Fruit fly (Drosophila melanogaster) whole organism, embryonic: ENCODE results near the gene spg.

Experiments used
- CG11456 ChIP-seq: fragments of 200-800 bp; sonication (Bioruptor generic); IDR thresholded peaks from 3 replicates; pipeline ENCODE4 v1.3.6; 2022; ENCODE audit warnings: missing biosample characterization, missing genetic modification characterization
- CG11504 ChIP-seq: fragments of 200-800 bp; sonication (Bioruptor generic); optimal IDR thresholded peaks from 3 replicates; lab custom pipeline; 2019; ENCODE audit warnings: missing biosample characterization, mild to moderate bottlenecking, missing genetic modification characterization, moderate library complexity
- CG11696 ChIP-seq: fragments of 200-800 bp; sonication (Bioruptor generic); IDR thresholded peaks from 2 replicates; pipeline ENCODE4 v1.3.6; 2022; ENCODE audit warnings: missing biosample characterization, missing genetic modification characterization
- CG12236 ChIP-seq: fragments of 200-800 bp; sonication (Bioruptor generic); optimal IDR thresholded peaks from 2 replicates; lab custom pipeline; 2016; ENCODE audit warnings: missing biosample characterization, missing genetic modification characterization
- CG13123 ChIP-seq: fragments of 200-800 bp; sonication (Bioruptor generic); optimal IDR thresholded peaks from 2 replicates; lab custom pipeline; 2016; ENCODE audit warnings: missing biosample characterization, missing genetic modification characterization
- CG17359 ChIP-seq: fragments of 200-800 bp; sonication (Bioruptor generic); optimal IDR thresholded peaks from 3 replicates; lab custom pipeline; 2018; ENCODE audit warnings: missing biosample characterization, mild to moderate bottlenecking, missing genetic modification characterization, moderate library complexity
- CG17385 ChIP-seq: fragments of 200-800 bp; sonication (Bioruptor generic); optimal IDR thresholded peaks from 3 replicates; lab custom pipeline; 2018; ENCODE audit warnings: missing biosample characterization, mild to moderate bottlenecking, missing genetic modification characterization
- CG17912 ChIP-seq: fragments of 200-800 bp; sonication (Bioruptor generic); optimal IDR thresholded peaks from 2 replicates; lab custom pipeline; 2018; ENCODE audit warnings: missing biosample characterization, mild to moderate bottlenecking, missing genetic modification characterization
- CG31224 ChIP-seq: fragments of 200-800 bp; sonication (Bioruptor generic); IDR thresholded peaks from 2 replicates; pipeline ENCODE4 v1.3.6; 2022; ENCODE audit warnings: missing biosample characterization, missing genetic modification characterization
- CG31441 ChIP-seq: fragments of 200-800 bp; sonication (Bioruptor generic); IDR thresholded peaks from 2 replicates; pipeline ENCODE4 v1.3.6; 2022; ENCODE audit warnings: missing biosample characterization, missing genetic modification characterization
- CG4707 ChIP-seq: fragments of 200-800 bp; sonication (Bioruptor generic); optimal IDR thresholded peaks from 2 replicates; lab custom pipeline; 2018; ENCODE audit warnings: missing biosample characterization, mild to moderate bottlenecking, missing genetic modification characterization, moderate library complexity
- CG7963 ChIP-seq: fragments of 200-800 bp; sonication (Bioruptor generic); IDR thresholded peaks from 3 replicates; pipeline ENCODE4 v1.3.6; 2022; ENCODE audit warnings: missing biosample characterization, missing genetic modification characterization; ENCODE audit not compliant: partially characterized antibody
- CG8924 ChIP-seq: fragments of 200-800 bp; optimal IDR thresholded peaks from 3 replicates; lab custom pipeline; 2019; ENCODE audit warnings: missing biosample characterization, mild to moderate bottlenecking, missing genetic modification characterization, moderate library complexity
- CG9727 ChIP-seq: fragments of 200-800 bp; sonication (Bioruptor generic); optimal IDR thresholded peaks from 3 replicates; lab custom pipeline; 2017; ENCODE audit warnings: missing biosample characterization, mild to moderate bottlenecking, missing genetic modification characterization
- CHES-1-like ChIP-seq: fragments of 200-800 bp; sonication (Bioruptor generic); optimal IDR thresholded peaks from 2 replicates; lab custom pipeline; 2016; ENCODE audit warnings: missing biosample characterization, missing genetic modification characterization
- CoRest ChIP-seq: fragments of 200-800 bp; sonication (Bioruptor generic); optimal IDR thresholded peaks from 3 replicates; lab custom pipeline; 2018; ENCODE audit warnings: missing biosample characterization, mild to moderate bottlenecking, missing genetic modification characterization, moderate library complexity
- Doc2 ChIP-seq: fragments of 200-800 bp; sonication (Bioruptor generic); IDR thresholded peaks from 2 replicates; pipeline ENCODE4 v1.3.6; 2022; ENCODE audit warnings: missing biosample characterization, missing genetic modification characterization
- Doc3 ChIP-seq: fragments of 200-800 bp; sonication (Bioruptor generic); IDR thresholded peaks from 3 replicates; pipeline ENCODE4 v1.3.6; 2022; ENCODE audit warnings: missing biosample characterization, missing genetic modification characterization; ENCODE audit not compliant: partially characterized antibody
- Eip74EF ChIP-seq, 2 experiments: fragments of 200-800 bp in 1 of 2; fragments of >200 bp in 1 of 2; sonication (Bioruptor generic) in 1 of 2; optimal IDR thresholded peaks; 2 replicates each; lab custom pipeline; 2017 to 2019; ENCODE audit warnings: missing biosample characterization in 2 of 2, missing genetic modification characterization in 2 of 2, mild to moderate bottlenecking in 1 of 2, moderate library complexity in 1 of 2
- Gsc ChIP-seq: fragments of 200-800 bp; sonication (Bioruptor generic); IDR thresholded peaks from 2 replicates; pipeline ENCODE4 v1.3.6; 2022; ENCODE audit warnings: missing biosample characterization, missing genetic modification characterization
- HLH4C ChIP-seq: fragments of 200-800 bp; sonication (Bioruptor generic); IDR thresholded peaks from 3 replicates; pipeline ENCODE4 v1.3.6; 2022; ENCODE audit warnings: missing biosample characterization, missing genetic modification characterization; ENCODE audit not compliant: partially characterized antibody
- HLHmδ ChIP-seq: fragments of 200-800 bp; sonication (Bioruptor generic); optimal IDR thresholded peaks from 2 replicates; lab custom pipeline; 2018; ENCODE audit warnings: missing biosample characterization, mild to moderate bottlenecking, missing genetic modification characterization, moderate library complexity
- Hand ChIP-seq: fragments of 200-800 bp; sonication (Bioruptor generic); optimal IDR thresholded peaks from 2 replicates; lab custom pipeline; 2017; ENCODE audit warnings: mild to moderate bottlenecking, missing biosample characterization, missing genetic modification reagents, missing genetic modification characterization
- Hsf ChIP-seq: fragments of 200-800 bp; sonication (Bioruptor generic); optimal IDR thresholded peaks from 3 replicates; lab custom pipeline; 2016; ENCODE audit warnings: missing biosample characterization, missing genetic modification characterization
- Kr ChIP-seq: fragments of 200-800 bp; sonication (Bioruptor generic); optimal IDR thresholded peaks from 2 replicates; lab custom pipeline; 2017; ENCODE audit warnings: missing biosample characterization, mild to moderate bottlenecking, missing genetic modification characterization
- Myb ChIP-seq: fragments of 200-800 bp; sonication (Bioruptor generic); optimal IDR thresholded peaks from 2 replicates; lab custom pipeline; 2016; ENCODE audit warnings: missing biosample characterization, missing genetic modification characterization
- NK7.1 ChIP-seq: fragments of 200-800 bp; sonication (Bioruptor generic); optimal IDR thresholded peaks from 3 replicates; lab custom pipeline; 2016; ENCODE audit warnings: missing biosample characterization, missing genetic modification characterization
- Rfx ChIP-seq: fragments of 200-800 bp; sonication (Bioruptor generic); IDR thresholded peaks from 2 replicates; pipeline ENCODE4 v1.3.6; 2022; ENCODE audit warnings: missing biosample characterization, missing genetic modification characterization
- Sin3A ChIP-seq: fragments of >200 bp; optimal IDR thresholded peaks from 2 replicates; lab custom pipeline; 2018
- Sox102F ChIP-seq: fragments of 200-800 bp; sonication (Bioruptor generic); optimal IDR thresholded peaks from 2 replicates; lab custom pipeline; 2018; ENCODE audit warnings: missing biosample characterization, mild to moderate bottlenecking, missing genetic modification characterization, moderate library complexity
- Ssrp ChIP-seq: fragments of 200-800 bp; sonication (Bioruptor generic); optimal IDR thresholded peaks from 2 replicates; lab custom pipeline; 2018; ENCODE audit warnings: missing biosample characterization, mild to moderate bottlenecking, missing genetic modification characterization, moderate library complexity
- bbx ChIP-seq: fragments of 200-800 bp; sonication (Bioruptor generic); IDR thresholded peaks from 2 replicates; pipeline ENCODE4 v1.3.6; 2022; ENCODE audit warnings: missing biosample characterization, missing genetic modification characterization; ENCODE audit not compliant: partially characterized antibody
- chm ChIP-seq: fragments of 200-800 bp; sonication (Bioruptor generic); IDR thresholded peaks from 2 replicates; pipeline ENCODE4 v1.3.6; 2022; ENCODE audit warnings: missing biosample characterization, missing genetic modification characterization
- croc ChIP-seq: fragments of 200-800 bp; sonication (Bioruptor generic); conservative IDR thresholded peaks from 3 replicates; pipeline ENCODE4 v1.3.6; 2022; ENCODE audit warnings: missing biosample characterization, missing genetic modification characterization
- da ChIP-seq: fragments of 200-800 bp; sonication (Bioruptor generic); optimal IDR thresholded peaks from 2 replicates; lab custom pipeline; 2016; ENCODE audit warnings: missing biosample characterization, missing genetic modification characterization
- disco-r ChIP-seq: fragments of 200-800 bp; sonication (Bioruptor generic); optimal IDR thresholded peaks from 2 replicates; lab custom pipeline; 2016; ENCODE audit warnings: missing biosample characterization, missing genetic modification characterization
- eve ChIP-seq, 2 experiments: fragments of >200 bp; optimal IDR thresholded peaks; 2 replicates each; lab custom pipeline; 2017; ENCODE audit warnings: missing biosample characterization in 2 of 2, missing genetic modification characterization in 2 of 2
- gsb ChIP-seq: fragments of 200-800 bp; sonication (Bioruptor generic); IDR thresholded peaks from 2 replicates; pipeline ENCODE4 v1.3.6; 2022; ENCODE audit warnings: missing biosample characterization, missing genetic modification characterization
- insv ChIP-seq, 2 experiments: fragments of 200-800 bp; sonication (Bioruptor generic); optimal IDR thresholded peaks; 3 replicates each; lab custom pipeline; 2016 to 2018; ENCODE audit warnings: missing biosample characterization in 2 of 2, missing genetic modification characterization in 2 of 2
- jing ChIP-seq: fragments of 200-800 bp; sonication (Bioruptor generic); optimal IDR thresholded peaks from 2 replicates; lab custom pipeline; 2018; ENCODE audit warnings: missing biosample characterization, mild to moderate bottlenecking, missing genetic modification characterization
- kah ChIP-seq: fragments of 200-800 bp; sonication (Bioruptor generic); optimal IDR thresholded peaks from 2 replicates; lab custom pipeline; 2018; ENCODE audit warnings: missing biosample characterization, mild to moderate bottlenecking, missing genetic modification characterization
- otp ChIP-seq: fragments of 200-800 bp; sonication (Bioruptor generic); IDR thresholded peaks from 3 replicates; pipeline ENCODE4, ENCODE4 v1.3.6; 2022; ENCODE audit warnings: missing biosample characterization, missing genetic modification characterization
- ro ChIP-seq: fragments of 200-800 bp; sonication (Bioruptor generic); IDR thresholded peaks from 2 replicates; pipeline ENCODE4 v1.3.6; 2022; ENCODE audit warnings: missing biosample characterization, missing genetic modification characterization
- sd ChIP-seq: fragments of 200-800 bp; sonication (Bioruptor generic); optimal IDR thresholded peaks from 3 replicates; lab custom pipeline; 2018; ENCODE audit warnings: missing biosample characterization, mild to moderate bottlenecking, missing genetic modification characterization, moderate library complexity
- sens ChIP-seq: fragments of 200-800 bp; sonication (Bioruptor generic); peaks from one replicate; lab custom pipeline; 2016; ENCODE audit warnings: missing biosample characterization, missing genetic modification characterization
- sens-2 ChIP-seq: fragments of 200-800 bp; sonication (Bioruptor generic); IDR thresholded peaks from 2 replicates; pipeline ENCODE4 v1.3.6; 2022; ENCODE audit warnings: missing biosample characterization, missing genetic modification characterization
- sisA ChIP-seq: fragments of 200-800 bp; sonication (Bioruptor generic); IDR thresholded peaks from 2 replicates; pipeline ENCODE4 v1.3.6; 2022; ENCODE audit warnings: missing biosample characterization, missing genetic modification characterization
- tna ChIP-seq: fragments of 200-800 bp; sonication (Bioruptor generic); IDR thresholded peaks from 2 replicates; pipeline ENCODE4 v1.3.6; 2022; ENCODE audit warnings: missing biosample characterization, missing genetic modification characterization; ENCODE audit not compliant: partially characterized antibody
- toy ChIP-seq: fragments of 200-800 bp; sonication (Bioruptor generic); IDR thresholded peaks from 2 replicates; pipeline ENCODE4 v1.3.6; 2022; ENCODE audit warnings: missing biosample characterization, missing genetic modification characterization
- vvl ChIP-seq: fragments of 200-800 bp; sonication (Bioruptor generic); IDR thresholded peaks from 2 replicates; pipeline ENCODE4 v1.3.6; 2022; ENCODE audit warnings: missing biosample characterization, missing genetic modification characterization
- zen2 ChIP-seq: fragments of 200-800 bp; sonication (Bioruptor generic); IDR thresholded peaks from 3 replicates; pipeline ENCODE4 v1.3.6; 2022; ENCODE audit warnings: missing biosample characterization, missing genetic modification characterization; ENCODE audit not compliant: partially characterized antibody

The spg gene

DNA sequence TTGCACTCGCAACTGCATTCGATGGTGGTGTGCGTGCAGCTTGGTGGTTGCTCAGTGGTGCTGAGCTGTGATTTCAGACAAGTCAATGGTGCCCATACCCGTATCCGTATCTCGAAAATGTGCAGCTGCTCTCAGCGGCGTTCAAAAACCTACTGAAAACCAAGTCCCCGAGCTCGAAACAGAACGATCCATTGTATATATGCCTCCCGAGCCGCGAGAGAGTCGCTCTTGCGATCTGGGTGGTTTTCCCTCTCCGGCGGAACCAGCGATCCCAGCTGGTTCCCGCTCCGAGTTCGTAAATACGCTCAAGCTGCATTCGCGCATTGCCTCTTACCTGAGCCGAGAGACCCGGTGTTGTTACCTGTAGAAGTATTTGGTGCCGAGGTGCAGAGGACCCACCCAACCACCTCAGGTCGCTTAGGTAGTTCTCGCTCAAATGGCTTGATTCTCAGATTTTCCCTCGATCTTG, 14.0 kb downstream of the spg start, which contains the start of gene Inx3 (continued):
- TF ChIP-seq CoRest (tag; lab: Kevin White, UChicago) (no peak), CG12236 (GFP tag; lab: Kevin White, UChicago) (no peak), Doc3 (GFP tag; lab: Robert Waterston, UW) (0 out of 3 replicates have a peak, but pooled peaks have one; percentile 20), NK7.1 (GFP tag; lab: Kevin White, UChicago) (no peak), Hand (GFP tag; lab: Kevin White, UChicago) (no peak), CG9727 (no peak), kah (GFP tag; lab: Kevin White, UChicago) (peak; percentile 55), vvl (GFP tag; lab: Robert Waterston, UW) (0 out of 2 replicates have a peak, but pooled peaks have one; percentile 26), Doc2 (GFP tag; lab: Robert Waterston, UW) (no peak), Rfx (no peak), sisA (no peak), toy (no peak), sens (peak; percentile 86), Sin3A (lab: Kevin White, UChicago) (no peak), CG4707 (GFP tag; lab: Kevin White, UChicago) (no peak), eve (GFP tag; optimal IDR thresholded peaks at IDR 0.05; lab: Kevin White, UChicago) (no peak), HLH4C (GFP tag; lab: Robert Waterston, UW) (no peak), Ssrp (tag; lab: Kevin White, UChicago) (no peak), CG7963 (GFP tag; lab: Robert Waterston, UW) (no peak), croc (GFP tag; lab: Robert Waterston, UW) (no peak), CG13123 (GFP tag; lab: Kevin White, UChicago) (no peak), CG11504 (tag; lab: Kevin White, UChicago) (no peak), Gsc (GFP tag; lab: Robert Waterston, UW) (no peak), bbx (GFP tag; lab: Robert Waterston, UW) (peak; percentile 48; the same call in 1 of the 2 replicates), insv (GFP tag; optimal IDR thresholded peaks at IDR 0.05; lab: Kevin White, UChicago) (peak in 1 of 2 experiments; percentile 59), sens-2 (GFP tag; lab: Robert Waterston, UW) (peak; percentile 76), CG31224 (no peak), CG31441 (0 out of 2 replicates have a peak, but pooled peaks have one; percentile 8), Myb (GFP tag; lab: Kevin White, UChicago) (no peak), CHES-1-like (GFP tag; lab: Kevin White, UChicago) (no peak), zen2 (GFP tag; lab: Robert Waterston, UW) (peak; percentile 70; the same call in 2 of the 3 replicates), ro (no peak), CG17385 (no peak), otp (GFP tag; lab: Robert Waterston, UW) (peak; percentile 67; the same call in 1 of the 3 replicates), CG8924 (tag; lab: Kevin White, UChicago) (peak; percentile 37), da (GFP tag; lab: Kevin White, UChicago) (no peak), Eip74EF (GFP tag; optimal IDR thresholded peaks at IDR 0.05; lab: Kevin White, UChicago) (no peak), chm (peak; percentile 75; the same call in 1 of the 2 replicates), disco-r (GFP tag; lab: Kevin White, UChicago) (no peak), CG11456 (GFP tag; lab: Robert Waterston, UW) (no peak), tna (GFP tag; lab: Robert Waterston, UW) (no peak; the same call in 1 of the 2 replicates), gsb (GFP tag; lab: Robert Waterston, UW) (no peak), CG17912 (no peak), Sox102F (GFP tag; lab: Kevin White, UChicago) (no peak), jing (GFP tag; lab: Kevin White, UChicago) (no peak), Hsf (no peak), HLHmδ (GFP tag; lab: Kevin White, UChicago) (peak; percentile 72), CG11696 (GFP tag; lab: Robert Waterston, UW) (no peak), Kr (GFP tag; lab: Kevin White, UChicago) (peak; percentile 71), sd (tag; lab: Kevin White, UChicago) (no peak), CG17359 (tag; lab: Kevin White, UChicago) (no peak)
